Fruit fly (Drosophila melanogaster) whole organism, embryonic: ENCODE measurements around the gene CG16779.

ENCODE experiments used
- CG10267 ChIP-seq: fragments of 200-800 bp; sonication (Bioruptor generic); optimal IDR thresholded peaks from 2 replicates; lab custom pipeline; 2018; ENCODE audit warnings: missing biosample characterization, mild to moderate bottlenecking, missing genetic modification characterization, moderate library complexity
- CG11398 ChIP-seq: fragments of 200-800 bp; sonication (Bioruptor generic); optimal IDR thresholded peaks from 2 replicates; lab custom pipeline; 2016; ENCODE audit warnings: missing biosample characterization, missing genetic modification characterization
- CG12071 ChIP-seq: fragments of 200-800 bp; sonication (Bioruptor generic); optimal IDR thresholded peaks from 3 replicates; lab custom pipeline; 2018; ENCODE audit warnings: missing biosample characterization, mild to moderate bottlenecking, missing genetic modification characterization
- CG12659 ChIP-seq: fragments of 200-800 bp; sonication (Bioruptor generic); optimal IDR thresholded peaks from 3 replicates; lab custom pipeline; 2017; ENCODE audit warnings: mild to moderate bottlenecking, missing biosample characterization, missing genetic modification reagents, missing genetic modification characterization
- CG14014 ChIP-seq: fragments of 200-800 bp; sonication (Bioruptor generic); IDR thresholded peaks from 2 replicates; pipeline ENCODE4 v1.3.6; 2022; ENCODE audit warnings: missing biosample characterization, missing genetic modification characterization
- CG14441 ChIP-seq: fragments of 200-800 bp; sonication (Bioruptor generic); IDR thresholded peaks from 2 replicates; pipeline ENCODE4 v1.3.6; 2022; ENCODE audit warnings: missing biosample characterization, missing genetic modification characterization
- CG16813 ChIP-seq: fragments of 200-800 bp; sonication (Bioruptor generic); IDR thresholded peaks from 3 replicates; pipeline ENCODE4 v1.3.6; 2022; ENCODE audit warnings: missing biosample characterization, missing genetic modification characterization; ENCODE audit not compliant: partially characterized antibody
- CG17385 ChIP-seq: fragments of 200-800 bp; sonication (Bioruptor generic); optimal IDR thresholded peaks from 3 replicates; lab custom pipeline; 2018; ENCODE audit warnings: missing biosample characterization, mild to moderate bottlenecking, missing genetic modification characterization
- CG18011 ChIP-seq: fragments of 200-800 bp; sonication (Bioruptor generic); optimal IDR thresholded peaks from 2 replicates; lab custom pipeline; 2017; ENCODE audit warnings: missing biosample characterization, missing genetic modification characterization, mild to moderate bottlenecking, moderate library complexity, missing genotype
- CG18619 ChIP-seq: fragments of 200-800 bp; sonication (Bioruptor generic); optimal IDR thresholded peaks from 3 replicates; lab custom pipeline; 2017; ENCODE audit warnings: missing biosample characterization, mild to moderate bottlenecking, missing genetic modification characterization
- CG34376 ChIP-seq: fragments of 200-800 bp; sonication (Bioruptor generic); optimal IDR thresholded peaks from 2 replicates; lab custom pipeline; 2018; ENCODE audit warnings: missing biosample characterization, mild to moderate bottlenecking, missing genetic modification characterization
- CG34422 ChIP-seq: fragments of 200-800 bp; sonication (Bioruptor generic); IDR thresholded peaks from 3 replicates; pipeline ENCODE4 v1.3.6; 2022; ENCODE audit warnings: missing biosample characterization, missing genetic modification characterization
- CG4328 ChIP-seq: fragments of 200-800 bp; sonication (Bioruptor generic); optimal IDR thresholded peaks from 3 replicates; lab custom pipeline; 2017; ENCODE audit warnings: missing biosample characterization, missing genetic modification reagents, missing genetic modification characterization
- CG4617 ChIP-seq: fragments of 200-800 bp; sonication (Bioruptor generic); optimal IDR thresholded peaks from 3 replicates; lab custom pipeline; 2016; ENCODE audit warnings: missing biosample characterization, missing genetic modification characterization, borderline replicate concordance
- CG4707 ChIP-seq: fragments of 200-800 bp; sonication (Bioruptor generic); optimal IDR thresholded peaks from 2 replicates; lab custom pipeline; 2018; ENCODE audit warnings: missing biosample characterization, mild to moderate bottlenecking, missing genetic modification characterization, moderate library complexity
- CG6254 ChIP-seq: fragments of 200-800 bp; sonication (Bioruptor generic); optimal IDR thresholded peaks from 3 replicates; lab custom pipeline; 2017; ENCODE audit warnings: mild to moderate bottlenecking, missing biosample characterization, missing genetic modification reagents, missing genetic modification characterization
- CG6854 ChIP-seq: fragments of 200-800 bp; sonication (Bioruptor generic); optimal IDR thresholded peaks from 3 replicates; lab custom pipeline; 2017; ENCODE audit warnings: missing biosample characterization, mild to moderate bottlenecking, missing genetic modification characterization
- CG7987 ChIP-seq: fragments of 200-800 bp; sonication (Bioruptor generic); optimal IDR thresholded peaks from 2 replicates; lab custom pipeline; 2018; ENCODE audit warnings: missing biosample characterization, mild to moderate bottlenecking, missing genetic modification characterization, moderate library complexity
- CG8359 ChIP-seq: fragments of 200-800 bp; sonication (Bioruptor generic); optimal IDR thresholded peaks from 2 replicates; lab custom pipeline; 2017; ENCODE audit warnings: missing biosample characterization, mild to moderate bottlenecking, missing genetic modification characterization, borderline replicate concordance
- CG8924 ChIP-seq: fragments of 200-800 bp; optimal IDR thresholded peaks from 3 replicates; lab custom pipeline; 2019; ENCODE audit warnings: missing biosample characterization, mild to moderate bottlenecking, missing genetic modification characterization, moderate library complexity
- CG9932 ChIP-seq: fragments of 200-800 bp; sonication (Bioruptor generic); IDR thresholded peaks from 2 replicates; pipeline ENCODE4 v1.3.6; 2022; ENCODE audit warnings: missing biosample characterization, missing genetic modification characterization
- Drgx ChIP-seq: fragments of 200-800 bp; sonication (Bioruptor generic); IDR thresholded peaks from 2 replicates; pipeline ENCODE4 v1.3.6; 2022; ENCODE audit warnings: missing biosample characterization, missing genetic modification characterization
- Eip74EF ChIP-seq, 2 experiments: fragments of 200-800 bp in 1 of 2; fragments of >200 bp in 1 of 2; sonication (Bioruptor generic) in 1 of 2; optimal IDR thresholded peaks; 2 replicates each; lab custom pipeline; 2017 to 2019; ENCODE audit warnings: missing biosample characterization in 2 of 2, missing genetic modification characterization in 2 of 2, mild to moderate bottlenecking in 1 of 2, moderate library complexity in 1 of 2
- HLH54F ChIP-seq: fragments of 200-800 bp; sonication (Bioruptor generic); optimal IDR thresholded peaks from 3 replicates; lab custom pipeline; 2016; ENCODE audit warnings: missing biosample characterization, missing genetic modification characterization
- HmgD ChIP-seq: fragments of 200-800 bp; sonication (Bioruptor generic); optimal IDR thresholded peaks from 3 replicates; lab custom pipeline; 2016; ENCODE audit warnings: missing biosample characterization, missing genetic modification characterization
- Hr3 ChIP-seq: fragments of 200-800 bp; sonication (Bioruptor generic); optimal IDR thresholded peaks from 3 replicates; lab custom pipeline; 2016; ENCODE audit warnings: missing biosample characterization, missing genetic modification characterization
- Lim3 ChIP-seq: fragments of 200-800 bp; sonication (Bioruptor generic); IDR thresholded peaks from 2 replicates; pipeline ENCODE4 v1.3.6; 2022; ENCODE audit warnings: missing biosample characterization, missing genetic modification characterization
- Myb ChIP-seq: fragments of 200-800 bp; sonication (Bioruptor generic); optimal IDR thresholded peaks from 2 replicates; lab custom pipeline; 2016; ENCODE audit warnings: missing biosample characterization, missing genetic modification characterization
- Nf-YA ChIP-seq: fragments of 200-800 bp; sonication (Bioruptor generic); IDR thresholded peaks from 2 replicates; pipeline ENCODE4 v1.3.6; 2022; ENCODE audit warnings: missing biosample characterization, missing genetic modification characterization
- NfI ChIP-seq: fragments of 200-800 bp; sonication (Bioruptor generic); optimal IDR thresholded peaks from 3 replicates; lab custom pipeline; 2018; ENCODE audit warnings: missing biosample characterization, mild to moderate bottlenecking, missing genetic modification characterization, moderate library complexity
- Opbp ChIP-seq: fragments of 200-800 bp; sonication (Bioruptor generic); IDR thresholded peaks from 3 replicates; pipeline ENCODE4 v1.3.6; 2022; ENCODE audit warnings: missing biosample characterization, missing genetic modification characterization; ENCODE audit not compliant: partially characterized antibody
- Optix ChIP-seq: fragments of 200-800 bp; sonication (Bioruptor generic); IDR thresholded peaks from 3 replicates; pipeline ENCODE4 v1.3.6; 2022; ENCODE audit warnings: missing biosample characterization, missing genetic modification characterization
- Ravus ChIP-seq: fragments of 200-800 bp; sonication (Bioruptor generic); IDR thresholded peaks from 2 replicates; pipeline ENCODE4 v1.3.6; 2022; ENCODE audit warnings: missing biosample characterization, missing genetic modification characterization
- Rfx ChIP-seq: fragments of 200-800 bp; sonication (Bioruptor generic); IDR thresholded peaks from 2 replicates; pipeline ENCODE4 v1.3.6; 2022; ENCODE audit warnings: missing biosample characterization, missing genetic modification characterization
- Side ChIP-seq: fragments of 200-800 bp; sonication (Bioruptor generic); optimal IDR thresholded peaks from 2 replicates; lab custom pipeline; 2016; ENCODE audit warnings: missing biosample characterization, missing genetic modification characterization
- abd-A ChIP-seq: fragments of 200-800 bp; sonication (Bioruptor generic); optimal IDR thresholded peaks from 3 replicates; lab custom pipeline; 2019; ENCODE audit warnings: missing biosample characterization, mild to moderate bottlenecking, missing genetic modification characterization, moderate library complexity
- chif ChIP-seq, 2 experiments: fragments of 200-800 bp; sonication (Bioruptor generic); optimal IDR thresholded peaks; 3 replicates each; lab custom pipeline; 2016; ENCODE audit warnings: missing biosample characterization in 2 of 2, missing genetic modification characterization in 2 of 2
- dysf ChIP-seq: fragments of 200-800 bp; sonication (Bioruptor generic); IDR thresholded peaks from 3 replicates; pipeline ENCODE4 v1.3.6; 2022; ENCODE audit warnings: missing biosample characterization, missing genetic modification characterization
- fd96Cb ChIP-seq: fragments of 200-800 bp; sonication (Bioruptor generic); optimal IDR thresholded peaks from 2 replicates; lab custom pipeline; 2018; ENCODE audit warnings: missing biosample characterization, mild to moderate bottlenecking, missing genetic modification characterization, moderate library complexity
- gcm ChIP-seq: fragments of 200-800 bp; sonication (Bioruptor generic); optimal IDR thresholded peaks from 2 replicates; lab custom pipeline; 2019; ENCODE audit warnings: missing biosample characterization, mild to moderate bottlenecking, missing genetic modification characterization, moderate library complexity
- grn ChIP-seq: fragments of 200-800 bp; sonication (Bioruptor generic); optimal IDR thresholded peaks from 3 replicates; lab custom pipeline; 2017; ENCODE audit warnings: missing biosample characterization, missing genetic modification characterization
- gro ChIP-seq: fragments of 200-800 bp; sonication (Bioruptor generic); optimal IDR thresholded peaks from 2 replicates; lab custom pipeline; 2016; ENCODE audit warnings: missing biosample characterization, missing genetic modification characterization
- jing ChIP-seq: fragments of 200-800 bp; sonication (Bioruptor generic); optimal IDR thresholded peaks from 2 replicates; lab custom pipeline; 2018; ENCODE audit warnings: missing biosample characterization, mild to moderate bottlenecking, missing genetic modification characterization
- maf-S ChIP-seq: fragments of 200-800 bp; sonication (Bioruptor generic); optimal IDR thresholded peaks from 2 replicates; lab custom pipeline; 2016; ENCODE audit warnings: missing biosample characterization, missing genetic modification characterization
- run ChIP-seq: fragments of 200-800 bp; sonication (Bioruptor generic); optimal IDR thresholded peaks from 3 replicates; lab custom pipeline; 2018; ENCODE audit warnings: missing biosample characterization, mild to moderate bottlenecking, missing genetic modification characterization
- sens ChIP-seq: fragments of 200-800 bp; sonication (Bioruptor generic); peaks from one replicate; lab custom pipeline; 2016; ENCODE audit warnings: missing biosample characterization, missing genetic modification characterization
- sim ChIP-seq: fragments of 200-800 bp; sonication (Bioruptor generic); IDR thresholded peaks from 2 replicates; pipeline ENCODE4 v1.3.6; 2022; ENCODE audit warnings: missing biosample characterization, missing genetic modification characterization
- so ChIP-seq: fragments of 200-800 bp; sonication (Bioruptor generic); IDR thresholded peaks from 3 replicates; pipeline ENCODE4 v1.3.6; 2022; ENCODE audit warnings: missing biosample characterization, missing genetic modification characterization
- stc ChIP-seq: fragments of 200-800 bp; sonication (Bioruptor generic); IDR thresholded peaks from 2 replicates; pipeline ENCODE4 v1.3.6; 2022; ENCODE audit warnings: missing biosample characterization, missing genetic modification characterization
- zen2 ChIP-seq: fragments of 200-800 bp; sonication (Bioruptor generic); IDR thresholded peaks from 3 replicates; pipeline ENCODE4 v1.3.6; 2022; ENCODE audit warnings: missing biosample characterization, missing genetic modification characterization; ENCODE audit not compliant: partially characterized antibody

The CG16779 gene

DNA sequence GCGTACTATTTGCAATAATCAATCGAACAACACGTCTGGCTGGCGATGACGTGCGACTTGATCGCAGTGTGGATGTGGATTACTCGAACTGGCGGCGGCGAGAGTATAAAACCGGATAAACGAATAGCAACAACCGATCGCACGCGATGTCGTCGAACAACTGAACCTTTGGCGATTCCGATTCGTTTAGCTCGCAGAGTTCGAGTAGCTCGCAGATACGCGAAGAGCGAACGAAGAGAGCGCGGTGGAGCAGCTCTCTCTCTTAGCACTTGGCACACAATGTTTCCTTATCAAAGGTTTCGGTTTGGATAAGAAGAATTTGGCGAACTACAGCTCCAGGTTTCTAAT lies 8.9 kb upstream of the CG16779 start, which contains the start of gene RhoL (continued):
- TF ChIP-seq CG18011 (GFP tag; lab: Kevin White, UChicago): no peak
- peak; percentile 31 for TF ChIP-seq Side
- no peak for TF ChIP-seq jing (GFP tag; lab: Kevin White, UChicago)
- TF ChIP-seq CG8359: peak; percentile 11
- peak; percentile 12; the same call in 1 of the 2 replicates for TF ChIP-seq CG14014 (GFP tag; lab: Robert Waterston, UW)
- peak; percentile 40; the same call in 1 of the 2 replicates for TF ChIP-seq Rfx (GFP tag; lab: Robert Waterston, UW)
- TF ChIP-seq CG10267 (tag; lab: Kevin White, UChicago): no peak
- no peak for TF ChIP-seq run
- TF ChIP-seq maf-S (GFP tag; lab: Kevin White, UChicago): no peak
- TF ChIP-seq zen2 (GFP tag; lab: Robert Waterston, UW): peak; percentile 50; the same call in 2 of the 3 replicates
- no peak for TF ChIP-seq gcm (GFP tag; lab: Kevin White, UChicago)
- TF ChIP-seq CG4707 (GFP tag; lab: Kevin White, UChicago): peak; percentile 36
- TF ChIP-seq Hr3: no peak
- TF ChIP-seq gro (GFP tag; lab: Kevin White, UChicago): peak; percentile 61
- TF ChIP-seq chif (GFP tag; optimal IDR thresholded peaks at IDR 0.05; lab: Kevin White, UChicago): no peak
- peak; percentile 45; the same call in 1 of the 2 replicates for TF ChIP-seq Drgx (GFP tag; lab: Robert Waterston, UW)
- no peak for TF ChIP-seq sim (GFP tag; lab: Robert Waterston, UW)
- TF ChIP-seq Myb (GFP tag; lab: Kevin White, UChicago): no peak
- peak; percentile 30; the same call in 1 of the 3 replicates for TF ChIP-seq Opbp (GFP tag; lab: Robert Waterston, UW)
- peak; percentile 20 for TF ChIP-seq CG8924 (tag; lab: Kevin White, UChicago)
- no peak for TF ChIP-seq Lim3 (GFP tag; lab: Robert Waterston, UW)
- TF ChIP-seq Nf-YA (GFP tag; lab: Robert Waterston, UW): 0 out of 2 replicates have a peak, but pooled peaks have one; percentile 24
- no peak for TF ChIP-seq CG11398 (GFP tag; lab: Kevin White, UChicago)
- no peak for TF ChIP-seq fd96Cb (tag; lab: Kevin White, UChicago)
- no peak for TF ChIP-seq CG6254 (GFP tag; lab: Kevin White, UChicago)
- peak; percentile 3 for TF ChIP-seq NfI (GFP tag; lab: Kevin White, UChicago)
- TF ChIP-seq CG18619: no peak
- no peak for TF ChIP-seq CG4617 (GFP tag; lab: Kevin White, UChicago)
- TF ChIP-seq HLH54F (GFP tag; lab: Kevin White, UChicago): no peak
- no peak for TF ChIP-seq abd-A
- TF ChIP-seq Optix (GFP tag; lab: Robert Waterston, UW): no peak
- TF ChIP-seq CG4328: no peak
- 0 out of 3 replicates have a peak, but pooled peaks have one; percentile 22 for TF ChIP-seq so (GFP tag; lab: Robert Waterston, UW)
- peak; percentile 29 for TF ChIP-seq CG7987 (GFP tag; lab: Kevin White, UChicago)
- no peak for TF ChIP-seq CG9932 (GFP tag; lab: Robert Waterston, UW)
- TF ChIP-seq HmgD (GFP tag; lab: Kevin White, UChicago): no peak
- TF ChIP-seq CG16813: no peak
- peak in 1 of 2 experiments; percentile 23 for TF ChIP-seq Eip74EF (GFP tag; optimal IDR thresholded peaks at IDR 0.05; lab: Kevin White, UChicago)
- TF ChIP-seq Ravus: no peak
- TF ChIP-seq CG17385 (GFP tag; lab: Kevin White, UChicago): peak; percentile 43
- TF ChIP-seq CG12659: peak; percentile 17
- peak; percentile 14; the same call in 1 of the 3 replicates for TF ChIP-seq dysf (GFP tag; lab: Robert Waterston, UW)
- no peak for TF ChIP-seq CG14441 (GFP tag; lab: Robert Waterston, UW)
- TF ChIP-seq CG12071: peak; percentile 60
- peak; percentile 83 for TF ChIP-seq sens
- TF ChIP-seq CG6854 (GFP tag; lab: Kevin White, UChicago): peak; percentile 49
- peak; percentile 75 for TF ChIP-seq CG34376 (GFP tag; lab: Kevin White, UChicago)
- peak; percentile 43 for TF ChIP-seq grn (GFP tag; lab: Kevin White, UChicago)
- peak; percentile 39; the same call in 1 of the 3 replicates for TF ChIP-seq CG34422 (GFP tag; lab: Robert Waterston, UW)
- no peak for TF ChIP-seq stc (GFP tag; lab: Robert Waterston, UW)
